Worm (Caenorhabditis elegans) whole organism, L2 larva: ENCODE data around the gene bgnt-1.1.

Experiments used
- skn-1 ChIP-seq: sonication (generic microtip); optimal IDR thresholded peaks from 2 replicates; lab custom pipeline; 2017; ENCODE audit warnings: missing biosample characterization, missing genetic modification characterization
- sma-9 ChIP-seq, 2 experiments: fragments of 150-350 bp in 1 of 2; sonication (generic microtip) in 1 of 2; optimal IDR thresholded peaks; 2 replicates each; lab custom pipeline; 2014 to 2016; ENCODE audit warnings: missing genetic modification characterization in 2 of 2, mild to moderate bottlenecking in 1 of 2, missing biosample characterization in 1 of 2, missing compliant biosample characterization in 1 of 2, missing genetic modification reagents in 1 of 2, moderate library complexity in 1 of 2
- zag-1 ChIP-seq: fragments of 150-350 bp; optimal IDR thresholded peaks from 2 replicates; lab custom pipeline; 2014; ENCODE audit warnings: missing biosample characterization, missing genetic modification characterization

- TF ChIP-seq sma-9 (GFP tag; optimal IDR thresholded peaks at IDR 0.05; lab: Kevin White, UChicago), result no peak
- TF ChIP-seq sma-9 (tag; optimal IDR thresholded peaks at IDR 0.05; lab: Kevin White, UChicago), result no peak
- no peak for TF ChIP-seq zag-1 (tag; lab: Kevin White, UChicago)
- TF ChIP-seq skn-1 (tag; lab: Kevin White, UChicago), result no peak
These were observed 2.7 kb downstream of the bgnt-1.1 start for ce11 chrIV:10475234-10475633.
